Fruit fly (Drosophila melanogaster) ovary, adult (tissue): ENCODE results near the gene Ptp36E.

Source experiments
- CG17801 ChIP-seq: fragments of 200-800 bp; optimal IDR thresholded peaks from 2 replicates; lab custom pipeline; 2019; ENCODE audit warnings: missing biosample characterization, mild to moderate bottlenecking, missing genetic modification characterization, moderate library complexity; ENCODE audit not compliant: partially characterized antibody

Gene Ptp36E

dm6 chr2L:18184648-18185243 is at the start of gene Ptp36E:
Gene Ptp36E, minus strand, starts transcription at chr2L:18185007.
- TF ChIP-seq CG17801, result no peak

- no peak for TF ChIP-seq CG17801
Measured at dm6 chr2L:18209137-18209536, 24.3 kb upstream of the Ptp36E start, which contains the start of gene CG31802. Gene CG31802, minus strand, starts transcription at chr2L:18209237.

- TF ChIP-seq CG17801, result no peak
Measured at dm6 chr2L:18202811-18203210, 18.0 kb upstream of the Ptp36E start.

dm6 chr2L:18186695-18187094 is 1.9 kb upstream of the Ptp36E start:
- no peak for TF ChIP-seq CG17801

dm6 chr2L:18159172-18159571 is 25.6 kb downstream of the Ptp36E start, which contains the start of gene JMJD4:
Gene JMJD4, minus strand, starts transcription at chr2L:18159272.
- TF ChIP-seq CG17801, result no peak

dm6 chr2L:18158622-18159043 is 26.2 kb downstream of the Ptp36E start:
- TF ChIP-seq CG17801, result no peak

- no peak for TF ChIP-seq CG17801
Measured at dm6 chr2L:18155877-18156276, 28.9 kb downstream of the Ptp36E start, which contains the start of gene CG5783. Gene CG5783, plus strand, starts transcription at chr2L:18156043.

dm6 chr2L:18154551-18154950 is 30.3 kb downstream of the Ptp36E start, which contains the start of gene CG15155:
Gene CG15155, plus strand, starts transcription at chr2L:18154851.
- TF ChIP-seq CG17801, result no peak

dm6 chr2L:18153068-18153467 is 31.7 kb downstream of the Ptp36E start, which contains the start of gene CG17681:
Gene CG17681, plus strand, starts transcription at chr2L:18153123.
- TF ChIP-seq CG17801, result peak; percentile 87

dm6 chr2L:18152172-18152639 is 32.6 kb downstream of the Ptp36E start, which contains the start of gene Socs36E:
Gene Socs36E, minus strand, starts transcription at chr2L:18152417.
- peak; percentile 12 for TF ChIP-seq CG17801

- TF ChIP-seq CG17801, result no peak
Measured at dm6 chr2L:18151826-18152138, 33.0 kb downstream of the Ptp36E start.

dm6 chr2L:18151134-18151825 is 33.5 kb downstream of the Ptp36E start:
- TF ChIP-seq CG17801, result no peak

dm6 chr2L:18150393-18151133 is 34.2 kb downstream of the Ptp36E start:
- no peak for TF ChIP-seq CG17801

dm6 chr2L:18149903-18150302 is 34.9 kb downstream of the Ptp36E start:
- TF ChIP-seq CG17801, result no peak

- peak; percentile 43 for TF ChIP-seq CG17801
Measured at dm6 chr2L:18148552-18149219, 36.1 kb downstream of the Ptp36E start.

dm6 chr2L:18147511-18148072 is 37.2 kb downstream of the Ptp36E start:
- TF ChIP-seq CG17801, result no peak
